Fruit fly (Drosophila melanogaster): ENCODE results near the gene CG18170.
A peak's percentile ranks its signal among the peaks of the same experiment; 100 is the strongest.

CG18170 gene

DNA sequence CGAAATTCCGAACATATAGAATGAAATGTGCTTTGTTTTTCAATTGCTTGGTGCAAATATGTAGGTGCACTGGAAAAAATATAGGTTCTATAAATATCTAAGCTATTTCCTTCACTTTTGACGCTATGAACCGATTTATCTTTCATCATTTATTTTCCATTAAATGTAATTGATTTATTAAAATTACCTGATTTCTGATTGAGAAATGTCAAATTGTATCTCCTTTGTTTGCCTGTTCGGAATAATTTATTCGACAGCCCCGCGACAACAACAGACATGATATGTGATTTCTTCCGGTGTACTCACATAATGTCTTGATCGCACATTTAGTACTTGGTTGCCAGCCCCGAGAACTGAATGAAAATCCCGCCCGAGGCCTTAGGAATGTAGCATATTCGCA, 6.9 kb downstream of the CG18170 start (continued):
- TF ChIP-seq Med (GFP tag) (peak; percentile 88), CG13296 (GFP tag; optimal IDR thresholded peaks at IDR 0.05) (peak; percentile 12), dpn (GFP tag; optimal IDR thresholded peaks at IDR 0.05) (peak; percentile 45 to 58), CG8089 (GFP tag; optimal IDR thresholded peaks at IDR 0.05) (no peak), CG30403 (GFP tag; optimal IDR thresholded peaks at IDR 0.05) (peak; percentile 50), CG1529 (GFP tag; optimal IDR thresholded peaks at IDR 0.05) (no peak), Bgb (GFP tag; IDR thresholded peaks at IDR 0.05; ENCODE audit: partially characterized antibody) (no peak), CG7786 (GFP tag; optimal IDR thresholded peaks at IDR 0.05) (peak; percentile 29), GATAe (GFP tag; conservative IDR thresholded peaks at IDR 0.05) (no peak), Blimp-1 (GFP tag; optimal IDR thresholded peaks at IDR 0.05) (no peak), dm (GFP tag; optimal IDR thresholded peaks at IDR 0.05) (no peak), psq (GFP tag; optimal IDR thresholded peaks at IDR 0.05) (no peak), Atf6 (GFP tag; IDR thresholded peaks at IDR 0.05) (peak; percentile 70), CG2129 (GFP tag; IDR thresholded peaks at IDR 0.05; ENCODE audit: partially characterized antibody) (no peak), CG17359 (tag; optimal IDR thresholded peaks at IDR 0.05) (no peak), NfI (GFP tag; optimal IDR thresholded peaks at IDR 0.05) (peak; percentile 21), Abd-B (GFP tag; optimal IDR thresholded peaks at IDR 0.05) (no peak), Nf-YA (GFP tag; IDR thresholded peaks at IDR 0.05) (no peak), fu2 (GFP tag; optimal IDR thresholded peaks at IDR 0.05) (peak; percentile 16), CG8290 (GFP tag; optimal IDR thresholded peaks at IDR 0.05) (no peak), CG8290 (tag; optimal IDR thresholded peaks at IDR 0.05) (peak in 1 of 2 experiments; percentile 25), MBD-R2 (GFP tag; IDR thresholded peaks at IDR 0.05) (no peak), pnt (GFP tag; optimal IDR thresholded peaks at IDR 0.05) (no peak), shn (GFP tag; optimal IDR thresholded peaks at IDR 0.05) (peak; percentile 1), scrt (GFP tag; optimal IDR thresholded peaks at IDR 0.05) (no peak), MESR4 (GFP tag; optimal IDR thresholded peaks at IDR 0.05) (no peak), CG9932 (GFP tag; IDR thresholded peaks at IDR 0.05) (peak; percentile 68), CG10543 (GFP tag; optimal IDR thresholded peaks at IDR 0.05) (no peak), CG10366 (GFP tag; IDR thresholded peaks at IDR 0.05) (peak; percentile 19; the same call in 1 of the 2 replicates), CG42726 (GFP tag; IDR thresholded peaks at IDR 0.05; ENCODE audit: partially characterized antibody) (no peak), fru (optimal IDR thresholded peaks at IDR 0.05) (no peak), sens (GFP tag) (no peak), bowl (GFP tag; IDR thresholded peaks at IDR 0.05) (no peak), Vsx1 (GFP tag; optimal IDR thresholded peaks at IDR 0.05) (no peak), Dfd (GFP tag; optimal IDR thresholded peaks at IDR 0.05) (no peak), twi (tag; optimal IDR thresholded peaks at IDR 0.05) (no peak), Kr (GFP tag; optimal IDR thresholded peaks at IDR 0.05) (no peak), br (optimal IDR thresholded peaks at IDR 0.05) (no peak), lmd (GFP tag; IDR thresholded peaks at IDR 0.05) (peak; percentile 68; the same call in 1 of the 2 replicates), Hand (GFP tag; optimal IDR thresholded peaks at IDR 0.05) (peak; percentile 1), Tbp (GFP tag; optimal IDR thresholded peaks at IDR 0.05) (no peak), vvl (GFP tag; IDR thresholded peaks at IDR 0.05) (no peak), CG8281 (tag; optimal IDR thresholded peaks at IDR 0.05) (no peak), Xbp1 (GFP tag; optimal IDR thresholded peaks at IDR 0.05) (peak; percentile 25), CG32767 (GFP tag; IDR thresholded peaks at IDR 0.05) (no peak), dysf (GFP tag; IDR thresholded peaks at IDR 0.05) (peak; percentile 74), CG12744 (GFP tag; optimal IDR thresholded peaks at IDR 0.05) (peak; percentile 23), CG17361 (GFP tag; IDR thresholded peaks at IDR 0.05) (peak; percentile 49; the same call in 1 of the 3 replicates), BEAF-32 (GFP tag; optimal IDR thresholded peaks at IDR 0.05) (no peak), Fer1 (GFP tag; optimal IDR thresholded peaks at IDR 0.05) (no peak), az2 (GFP tag; optimal IDR thresholded peaks at IDR 0.05) (no peak), PHDP (tag; optimal IDR thresholded peaks at IDR 0.05) (peak; percentile 48), Scr (GFP tag; IDR thresholded peaks at IDR 0.05; ENCODE audit: partially characterized antibody) (no peak)

Measured in whole organism, embryonic.